Worm (Caenorhabditis elegans): ENCODE measurements around the gene K01D12.20.

Gene K01D12.20

ce11 chrV:12412321-12412720 is 11.7 kb upstream of the K01D12.20 start:
- no peak for TF ChIP-seq zfp-2 (tag; optimal IDR thresholded peaks at IDR 0.05)
- TF ChIP-seq dmd-6 (GFP tag; IDR thresholded peaks at IDR 0.05) = no peak
- peak in 1 of 2 experiments; percentile 80 for TF ChIP-seq unc-62 (GFP tag; optimal IDR thresholded peaks at IDR 0.05 in 1 of 2)
- no peak for TF ChIP-seq unc-62 (tag; optimal IDR thresholded peaks at IDR 0.05)

- TF ChIP-seq nhr-28 (tag; optimal IDR thresholded peaks at IDR 0.05) (peak; percentile 13), ceh-32 (tag; optimal IDR thresholded peaks at IDR 0.05; ENCODE audit: poor library complexity) (no peak)
Measured at ce11 chrV:12411909-12412308, 11.3 kb upstream of the K01D12.20 start, which contains the start of gene cdr-7. Gene cdr-7, minus strand, starts transcription at chrV:12412113.

- TF ChIP-seq unc-62 (GFP tag; optimal IDR thresholded peaks at IDR 0.05 in 1 of 2) (no peak), unc-62 (tag; optimal IDR thresholded peaks at IDR 0.05) (no peak), hlh-30 (tag; optimal IDR thresholded peaks at IDR 0.05; ENCODE audit: insufficient read depth) (peak; percentile 40), egl-27 (tag; optimal IDR thresholded peaks at IDR 0.05) (no peak), nhr-25 (tag; optimal IDR thresholded peaks at IDR 0.05; ENCODE audit: borderline replicate concordance, insufficient read depth) (no peak), mep-1 (tag; optimal IDR thresholded peaks at IDR 0.05) (peak; percentile 2), nhr-28 (tag; optimal IDR thresholded peaks at IDR 0.05) (peak; percentile 14), nhr-48 (tag; optimal IDR thresholded peaks at IDR 0.05) (peak; percentile 64), dve-1 (tag; optimal IDR thresholded peaks at IDR 0.05; ENCODE audit: insufficient read depth) (peak; percentile 11), ztf-7 (tag; optimal IDR thresholded peaks at IDR 0.05) (peak; percentile 93), aha-1 (tag) (peak; percentile 31)
Measured at ce11 chrV:12410416-12411001, 9.9 kb upstream of the K01D12.20 start, which contains the start of gene hrg-2. Gene hrg-2, minus strand, starts transcription at chrV:12410513.

ce11 chrV:12408996-12409395 is 8.4 kb upstream of the K01D12.20 start:
- TF ChIP-seq lim-7 (GFP tag; IDR thresholded peaks at IDR 0.05) (no peak), T20F7.1 (GFP tag; optimal IDR thresholded peaks at IDR 0.05) (peak; percentile 29), snpc-1.2 (GFP tag; IDR thresholded peaks at IDR 0.05) (no peak), hlh-30 (tag; optimal IDR thresholded peaks at IDR 0.05; ENCODE audit: insufficient read depth) (no peak), hif-1 (tag; optimal IDR thresholded peaks at IDR 0.05) (no peak), vab-7 (GFP tag; IDR thresholded peaks at IDR 0.05) (no peak), unc-39 (tag; optimal IDR thresholded peaks at IDR 0.05) (no peak), Y5F2A.4 (GFP tag; optimal IDR thresholded peaks at IDR 0.05) (no peak), lsy-2 (tag; optimal IDR thresholded peaks at IDR 0.05) (peak in 1 of 2 experiments; percentile 33), daf-16 (GFP tag; optimal IDR thresholded peaks at IDR 0.05) (peak in 1 of 2 experiments; percentile 21), daf-16 (tag; optimal IDR thresholded peaks at IDR 0.05) (peak; percentile 11), hlh-11 (tag; optimal IDR thresholded peaks at IDR 0.05) (peak; percentile 33), lin-38 (GFP tag; IDR thresholded peaks at IDR 0.05) (no peak), madf-5 (GFP tag; IDR thresholded peaks at IDR 0.05) (no peak), nhr-6 (tag; optimal IDR thresholded peaks at IDR 0.05) (peak; percentile 26), dve-1 (tag; optimal IDR thresholded peaks at IDR 0.05; ENCODE audit: insufficient read depth) (peak; percentile 14), mdt-29 (GFP tag; IDR thresholded peaks at IDR 0.05) (no peak), ceh-28 (tag; optimal IDR thresholded peaks at IDR 0.05) (no peak), mep-1 (tag; optimal IDR thresholded peaks at IDR 0.05) (peak; percentile 51), nhr-28 (tag; optimal IDR thresholded peaks at IDR 0.05) (peak; percentile 91), ceh-62 (tag; optimal IDR thresholded peaks at IDR 0.05) (no peak), aha-1 (tag) (no peak)

DNA sequence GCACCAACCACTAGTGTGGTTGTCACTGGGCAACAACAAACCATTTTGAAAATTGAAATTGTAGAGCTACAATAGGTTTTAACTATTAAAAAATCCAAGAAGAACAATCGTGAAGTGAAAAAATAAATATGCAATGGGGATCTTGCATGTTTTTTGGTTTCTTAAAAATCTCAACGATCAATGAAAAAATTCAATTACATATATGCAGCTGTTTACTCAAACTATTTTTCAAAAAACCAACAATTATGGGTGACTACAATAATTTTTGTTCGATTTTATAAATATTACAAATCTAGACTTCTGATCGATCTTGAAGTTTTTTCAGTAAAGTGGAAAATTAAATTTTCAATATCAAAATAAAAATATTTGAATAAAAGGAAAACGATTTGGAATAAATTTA is 7.9 kb upstream of the K01D12.20 start, which contains the start of gene cdr-4:
Gene cdr-4, minus strand, starts transcription at position 101 of the 400 bp plus-strand sequence.
- TF ChIP-seq madf-5 (GFP tag; IDR thresholded peaks at IDR 0.05) (no peak), php-3 (GFP tag; IDR thresholded peaks at IDR 0.05) (no peak), lin-1 (GFP tag; IDR thresholded peaks at IDR 0.05) (no peak), dve-1 (tag; optimal IDR thresholded peaks at IDR 0.05; ENCODE audit: insufficient read depth) (no peak), lin-13 (GFP tag; optimal IDR thresholded peaks at IDR 0.05) (no peak), fkh-10 (GFP tag; optimal IDR thresholded peaks at IDR 0.05) (no peak), F37D6.2 (tag; optimal IDR thresholded peaks at IDR 0.05) (no peak), F26F4.8 (GFP tag; conservative IDR thresholded peaks at IDR 0.05) (no peak)
